Worm (Caenorhabditis elegans): ENCODE data around the gene lst-2.

The lst-2 gene

DNA sequence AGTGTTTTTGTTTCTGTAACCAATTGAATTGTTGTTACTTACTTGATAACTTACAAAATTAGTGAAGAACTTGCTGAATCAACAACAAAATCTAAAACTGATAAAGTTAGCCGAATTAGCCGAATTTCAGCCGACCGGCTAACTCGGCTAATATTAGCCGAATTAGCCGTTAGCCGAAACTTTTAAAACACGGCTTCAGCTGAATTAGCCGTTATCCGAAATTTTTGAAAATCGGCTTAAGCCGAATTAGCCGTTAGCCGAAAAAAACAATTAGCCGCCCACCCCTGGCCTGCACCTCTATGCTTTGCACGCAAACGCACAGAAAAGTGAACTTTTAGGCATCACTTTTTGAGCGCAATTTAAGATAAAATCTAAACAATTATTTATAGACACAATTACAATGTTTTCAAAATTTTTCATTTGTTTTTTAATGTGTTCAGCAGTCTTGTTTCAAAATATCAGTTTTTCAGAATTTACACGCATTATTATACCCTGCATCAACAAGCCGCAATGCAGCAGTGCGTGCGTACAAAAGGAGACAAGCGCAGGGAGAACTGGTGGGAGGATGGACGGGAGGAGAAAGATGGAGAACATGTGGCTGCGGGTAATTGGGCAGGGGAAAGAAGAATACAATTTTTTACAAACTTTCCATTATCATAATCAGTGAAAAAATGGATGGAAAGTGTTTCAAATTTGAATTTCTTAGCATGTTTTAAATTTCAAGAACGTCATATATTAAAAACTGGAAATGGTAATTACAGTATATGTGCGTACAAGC, 12.1 kb upstream of the lst-2 start (continued):
- no peak for TF ChIP-seq mes-4 (tag; optimal IDR thresholded peaks at IDR 0.05)
- peak; percentile 58; the same call in 1 of the 2 replicates for TF ChIP-seq Y53G8AR.9 (GFP tag; conservative IDR thresholded peaks at IDR 0.05)
- TF ChIP-seq aptf-3 (GFP tag; IDR thresholded peaks at IDR 0.05), result no peak
- TF ChIP-seq chd-7 (tag; optimal IDR thresholded peaks at IDR 0.05), result no peak
- TF ChIP-seq madf-3 (GFP tag; IDR thresholded peaks at IDR 0.05), result no peak
- TF ChIP-seq B0261.1 (tag; optimal IDR thresholded peaks at IDR 0.05), result peak; percentile 22
- TF ChIP-seq ztf-28 (GFP tag; IDR thresholded peaks at IDR 0.05), result no peak
- TF ChIP-seq Y53F4B.3 (GFP tag; IDR thresholded peaks at IDR 0.05), result no peak
- no peak for TF ChIP-seq F33H1.4 (GFP tag; IDR thresholded peaks at IDR 0.05)
- no peak for TF ChIP-seq snpc-4 (GFP tag; optimal IDR thresholded peaks at IDR 0.05)
- no peak for TF ChIP-seq snpc-4 (tag; optimal IDR thresholded peaks at IDR 0.05)
- no peak for TF ChIP-seq nfya-1 (tag; optimal IDR thresholded peaks at IDR 0.05; ENCODE audit: borderline replicate concordance, insufficient read depth)
- TF ChIP-seq F57C9.4 (tag; optimal IDR thresholded peaks at IDR 0.05), result no peak
- TF ChIP-seq snpc-1.3 (tag; optimal IDR thresholded peaks at IDR 0.05; ENCODE audit: insufficient read depth), result no peak
- no peak for TF ChIP-seq cebp-2 (GFP tag; IDR thresholded peaks at IDR 0.05)
- peak; percentile 68 for TF ChIP-seq ZK185.1 (tag; optimal IDR thresholded peaks at IDR 0.05; ENCODE audit: poor library complexity, severe bottlenecking)
- no peak for TF ChIP-seq madf-8 (GFP tag; conservative IDR thresholded peaks at IDR 0.05)
- TF ChIP-seq madf-10 (tag; optimal IDR thresholded peaks at IDR 0.05), result peak; percentile 65
- no peak for TF ChIP-seq somi-1 (GFP tag; optimal IDR thresholded peaks at IDR 0.05)
- no peak; the same call in 1 of the 2 replicates for TF ChIP-seq dox-1 (GFP tag; IDR thresholded peaks at IDR 0.05)
- TF ChIP-seq bed-2 (GFP tag; IDR thresholded peaks at IDR 0.05), result no peak
- TF ChIP-seq Y79H2A.3 (GFP tag; conservative IDR thresholded peaks at IDR 0.05), result no peak
- no peak for TF ChIP-seq F10E7.11 (tag; optimal IDR thresholded peaks at IDR 0.05)
- TF ChIP-seq him-1 (tag; optimal IDR thresholded peaks at IDR 0.05), result no peak
- no peak for TF ChIP-seq ama-1 (optimal IDR thresholded peaks at IDR 0.05)
- TF ChIP-seq ama-1 (GFP tag; optimal IDR thresholded peaks at IDR 0.05), result no peak
- no peak for TF ChIP-seq lag-1 (GFP tag; IDR thresholded peaks at IDR 0.05)
- TF ChIP-seq attf-3 (GFP tag; conservative IDR thresholded peaks at IDR 0.05), result no peak
- TF ChIP-seq mel-28 (tag; optimal IDR thresholded peaks at IDR 0.05; ENCODE audit: borderline replicate concordance), result no peak
- no peak for TF ChIP-seq fkh-3 (tag; optimal IDR thresholded peaks at IDR 0.05)
- no peak for TF ChIP-seq sdz-38 (tag; optimal IDR thresholded peaks at IDR 0.05)
- no peak; the same call in 1 of the 2 replicates for TF ChIP-seq egrh-3 (GFP tag; IDR thresholded peaks at IDR 0.05)
- no peak for TF ChIP-seq snpc-3.4 (tag; optimal IDR thresholded peaks at IDR 0.05)
- no peak for TF ChIP-seq hmg-20 (GFP tag; IDR thresholded peaks at IDR 0.05)
- TF ChIP-seq ceh-91 (GFP tag; IDR thresholded peaks at IDR 0.05), result no peak
- no peak for TF ChIP-seq nhr-90 (tag; optimal IDR thresholded peaks at IDR 0.05)
- TF ChIP-seq bed-1 (GFP tag; IDR thresholded peaks at IDR 0.05), result no peak
- no peak for TF ChIP-seq ceh-58 (GFP tag; IDR thresholded peaks at IDR 0.05)
- no peak for TF ChIP-seq lsy-27 (tag; optimal IDR thresholded peaks at IDR 0.05; ENCODE audit: borderline replicate concordance, insufficient read depth)
- TF ChIP-seq ztf-18 (tag; optimal IDR thresholded peaks at IDR 0.05), result no peak
- peak; percentile 41 for TF ChIP-seq atf-7 (tag; optimal IDR thresholded peaks at IDR 0.05)
- no peak for TF ChIP-seq unc-130 (GFP tag; optimal IDR thresholded peaks at IDR 0.05)
- TF ChIP-seq attf-6 (GFP tag; IDR thresholded peaks at IDR 0.05), result no peak
- TF ChIP-seq ets-4 (GFP tag; optimal IDR thresholded peaks at IDR 0.05), result no peak
- TF ChIP-seq aptf-2 (GFP tag; conservative IDR thresholded peaks at IDR 0.05), result no peak
- TF ChIP-seq ztf-6 (GFP tag; IDR thresholded peaks at IDR 0.05), result no peak
- TF ChIP-seq F52B5.7 (tag; optimal IDR thresholded peaks at IDR 0.05), result no peak
- TF ChIP-seq athp-1 (tag; optimal IDR thresholded peaks at IDR 0.05), result no peak

Data from whole organism, young adult.